Worm (Caenorhabditis elegans) whole organism, L3 larva: Measurements from ENCODE around the gene F55G11.7.

Source experiments
- eor-1 ChIP-seq, 2 experiments: fragments of 150-350 bp; optimal IDR thresholded peaks; 2 replicates each; lab custom pipeline; 2014 to 2018; ENCODE audit warnings: missing biosample characterization in 2 of 2, missing genetic modification characterization in 2 of 2
- fos-1 ChIP-seq: fragments of 150-350 bp; optimal IDR thresholded peaks from 2 replicates; lab custom pipeline; 2014; ENCODE audit warnings: missing biosample characterization, missing genetic modification characterization
- hmg-11 ChIP-seq: sonication (generic microtip); optimal IDR thresholded peaks from 2 replicates; lab custom pipeline; 2016; ENCODE audit warnings: missing genetic modification characterization, missing compliant biosample characterization
- lin-15B ChIP-seq: fragments of 150-350 bp; optimal IDR thresholded peaks from 2 replicates; lab custom pipeline; 2014; ENCODE audit warnings: missing biosample characterization, missing genetic modification characterization
- tbx-2 ChIP-seq: sonication (generic microtip); optimal IDR thresholded peaks from 2 replicates; lab custom pipeline; 2016; ENCODE audit warnings: mild to moderate bottlenecking, missing genetic modification characterization, missing compliant biosample characterization

- TF ChIP-seq fos-1 (tag; lab: Kevin White, UChicago) = no peak
- no peak for TF ChIP-seq eor-1 (tag; optimal IDR thresholded peaks at IDR 0.05; lab: Kevin White, UChicago)
- no peak for TF ChIP-seq lin-15B
- no peak for TF ChIP-seq tbx-2
- TF ChIP-seq hmg-11 (tag; lab: Kevin White, UChicago) = no peak
Measured at ce11 chrIV:12921027-12921426, 39.2 kb upstream of the F55G11.7 start, which contains the start of gene C32H11.4.
